Fruit fly (Drosophila melanogaster): Measurements from ENCODE around the gene NHP2.

dm6 chr3L:14822364-14822763, 20.4 kb upstream of the NHP2 start:
- TF ChIP-seq CG7372 (GFP tag; IDR thresholded peaks at IDR 0.05) (no peak), CG17385 (GFP tag; optimal IDR thresholded peaks at IDR 0.05) (no peak), CG8089 (GFP tag; optimal IDR thresholded peaks at IDR 0.05) (no peak), Blimp-1 (GFP tag; optimal IDR thresholded peaks at IDR 0.05) (no peak), CG9932 (GFP tag; IDR thresholded peaks at IDR 0.05) (no peak)

Measured in whole organism, embryonic.